Fruit fly (Drosophila melanogaster) whole organism, adult: Measurements from ENCODE around the gene CG4194.

Experiments
- CG11617 ChIP-seq: fragments of 200-800 bp; sonication (Bioruptor generic); optimal IDR thresholded peaks from 2 replicates; lab custom pipeline; 2017; ENCODE audit warnings: mild to moderate bottlenecking, missing biosample characterization, missing genetic modification reagents, missing genetic modification characterization
- CG12768 ChIP-seq: fragments of 200-800 bp; sonication (Bioruptor generic); optimal IDR thresholded peaks from 2 replicates; lab custom pipeline; 2017; ENCODE audit warnings: missing biosample characterization, missing genetic modification characterization, mild to moderate bottlenecking, moderate library complexity, missing genetic modification reagents
- CG14711 ChIP-seq: fragments of 200-800 bp; sonication (Bioruptor generic); optimal IDR thresholded peaks from 2 replicates; lab custom pipeline; 2018; ENCODE audit warnings: missing biosample characterization, mild to moderate bottlenecking, missing genetic modification characterization, moderate library complexity
- CG1620 ChIP-seq: fragments of 200-800 bp; sonication (Bioruptor generic); optimal IDR thresholded peaks from 2 replicates; lab custom pipeline; 2016; ENCODE audit warnings: missing biosample characterization, missing genetic modification characterization
- CG33017 ChIP-seq: fragments of 200-800 bp; sonication (Bioruptor generic); optimal IDR thresholded peaks from 2 replicates; lab custom pipeline; 2018; ENCODE audit warnings: missing biosample characterization, mild to moderate bottlenecking, missing genetic modification characterization, moderate library complexity
- CG5204 ChIP-seq: fragments of 200-800 bp; sonication (Bioruptor generic); optimal IDR thresholded peaks from 2 replicates; lab custom pipeline; 2016; ENCODE audit warnings: missing biosample characterization, missing genetic modification characterization
- CG7045 ChIP-seq: fragments of 200-800 bp; sonication (Bioruptor generic); optimal IDR thresholded peaks from 2 replicates; lab custom pipeline; 2017; ENCODE audit warnings: missing biosample characterization, mild to moderate bottlenecking, missing genetic modification characterization
- CG7101 ChIP-seq: fragments of 200-800 bp; sonication (Bioruptor generic); optimal IDR thresholded peaks from 2 replicates; lab custom pipeline; 2018; ENCODE audit warnings: missing biosample characterization, mild to moderate bottlenecking, missing genetic modification characterization, moderate library complexity
- Clk ChIP-seq: fragments of 200-800 bp; sonication (Bioruptor generic); optimal IDR thresholded peaks from 2 replicates; lab custom pipeline; 2017; ENCODE audit warnings: missing biosample characterization, missing genetic modification characterization
- Crg-1 ChIP-seq: fragments of 200-800 bp; sonication (Bioruptor generic); optimal IDR thresholded peaks from 2 replicates; lab custom pipeline; 2016; ENCODE audit warnings: missing biosample characterization, missing genetic modification characterization
- Hr96 ChIP-seq: fragments of 200-800 bp; sonication (Bioruptor generic); optimal IDR thresholded peaks from 2 replicates; lab custom pipeline; 2016; ENCODE audit warnings: missing biosample characterization, missing genetic modification characterization
- Mnt ChIP-seq: fragments of 200-800 bp; sonication (Bioruptor generic); optimal IDR thresholded peaks from 2 replicates; lab custom pipeline; 2016; ENCODE audit warnings: missing biosample characterization, mild to moderate bottlenecking, missing genetic modification characterization
- bab1 ChIP-seq: fragments of 200-800 bp; sonication (Bioruptor generic); optimal IDR thresholded peaks from 3 replicates; lab custom pipeline; 2019; ENCODE audit warnings: missing biosample characterization, mild to moderate bottlenecking, missing genetic modification characterization, moderate library complexity
- cic ChIP-seq: fragments of 200-800 bp; sonication (Bioruptor generic); optimal IDR thresholded peaks from 2 replicates; lab custom pipeline; 2017; ENCODE audit warnings: missing biosample characterization, mild to moderate bottlenecking, missing genetic modification characterization, moderate library complexity
- cnc ChIP-seq, 2 experiments: fragments of >200 bp; optimal IDR thresholded peaks; 2 replicates each; lab custom pipeline; 2017
- kay ChIP-seq: fragments of 200-800 bp; sonication (Bioruptor generic); peaks from one replicate; lab custom pipeline; 2016; ENCODE audit warnings: missing biosample characterization, missing genetic modification characterization, borderline replicate concordance
- ovo ChIP-seq: fragments of 200-800 bp; sonication (Bioruptor generic); optimal IDR thresholded peaks from 2 replicates; lab custom pipeline; 2016; ENCODE audit warnings: missing biosample characterization, missing genetic modification characterization
- pad ChIP-seq: fragments of 200-800 bp; sonication (Bioruptor generic); optimal IDR thresholded peaks from 3 replicates; lab custom pipeline; 2017; ENCODE audit warnings: missing biosample characterization, missing genetic modification characterization, mild to moderate bottlenecking, moderate library complexity, missing genetic modification reagents
- tj ChIP-seq: fragments of 200-800 bp; sonication (Bioruptor generic); optimal IDR thresholded peaks from 3 replicates; lab custom pipeline; 2017; ENCODE audit warnings: missing biosample characterization, mild to moderate bottlenecking, missing genetic modification characterization, moderate library complexity
- toe ChIP-seq: fragments of 200-800 bp; sonication (Bioruptor generic); optimal IDR thresholded peaks from 2 replicates; lab custom pipeline; 2016; ENCODE audit warnings: missing biosample characterization, missing genetic modification characterization

CG4194 gene

DNA sequence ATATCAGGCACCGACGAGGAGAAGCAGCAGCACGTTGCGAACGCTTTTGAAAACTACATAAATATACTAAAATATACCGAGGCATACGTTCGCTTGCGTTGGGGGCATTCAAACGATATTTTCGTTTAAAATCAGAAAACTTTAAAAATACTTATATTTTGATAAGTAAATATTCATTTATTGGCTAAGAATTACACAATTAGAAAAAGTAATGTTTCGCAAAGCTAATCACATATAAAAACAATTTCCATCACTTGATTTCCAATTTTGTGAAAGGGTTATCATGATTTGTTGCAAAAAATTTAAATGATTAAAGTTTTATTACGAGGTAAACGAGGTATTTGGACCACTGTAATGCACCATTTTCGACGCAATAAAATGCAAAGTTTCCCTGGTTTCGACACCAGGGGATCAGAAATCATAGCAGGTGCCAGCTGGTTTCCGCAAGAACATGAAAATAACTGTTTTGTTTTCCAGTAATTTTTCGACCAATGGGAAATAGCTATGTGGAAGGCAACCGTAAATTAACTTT is 7.5 kb downstream of the CG4194 start, which contains the start of gene CG4045:
Gene CG4045 (minus strand): TSS at position 55 of the 532 bp plus-strand sequence.
- TF ChIP-seq CG7101 (tag; lab: Kevin White, UChicago): peak; percentile 55
- TF ChIP-seq Hr96: no peak
- peak; percentile 79 for TF ChIP-seq bab1
- TF ChIP-seq toe: no peak
- TF ChIP-seq tj: peak; percentile 14
- TF ChIP-seq CG5204 (GFP tag; lab: Kevin White, UChicago): no peak
- no peak for TF ChIP-seq CG12768 (GFP tag; lab: Kevin White, UChicago)
- no peak for TF ChIP-seq Crg-1 (GFP tag; lab: Kevin White, UChicago)
- TF ChIP-seq ovo (GFP tag; lab: Kevin White, UChicago): peak; percentile 68
- no peak for TF ChIP-seq CG1620 (GFP tag; lab: Kevin White, UChicago)
- TF ChIP-seq CG14711 (tag; lab: Kevin White, UChicago): peak; percentile 39
- no peak for TF ChIP-seq cnc (optimal IDR thresholded peaks at IDR 0.05; lab: Kevin White, UChicago)
- peak; percentile 33 for TF ChIP-seq CG11617
- no peak for TF ChIP-seq CG7045
- no peak for TF ChIP-seq Clk
- no peak for TF ChIP-seq kay
- TF ChIP-seq pad: no peak
- TF ChIP-seq cic (GFP tag; lab: Kevin White, UChicago): no peak
- peak; percentile 26 for TF ChIP-seq Mnt
- TF ChIP-seq CG33017 (tag; lab: Kevin White, UChicago): no peak

dm6 chrX:2076412-2077357 is 8.3 kb downstream of the CG4194 start, which contains the start of gene CG4025:
Gene CG4025, plus strand, starts transcription at chrX:2076966.
- TF ChIP-seq pad (peak; percentile 99), Mnt (peak; percentile 10), ovo (GFP tag; lab: Kevin White, UChicago) (peak; percentile 56), CG1620 (GFP tag; lab: Kevin White, UChicago) (no peak)

DNA sequence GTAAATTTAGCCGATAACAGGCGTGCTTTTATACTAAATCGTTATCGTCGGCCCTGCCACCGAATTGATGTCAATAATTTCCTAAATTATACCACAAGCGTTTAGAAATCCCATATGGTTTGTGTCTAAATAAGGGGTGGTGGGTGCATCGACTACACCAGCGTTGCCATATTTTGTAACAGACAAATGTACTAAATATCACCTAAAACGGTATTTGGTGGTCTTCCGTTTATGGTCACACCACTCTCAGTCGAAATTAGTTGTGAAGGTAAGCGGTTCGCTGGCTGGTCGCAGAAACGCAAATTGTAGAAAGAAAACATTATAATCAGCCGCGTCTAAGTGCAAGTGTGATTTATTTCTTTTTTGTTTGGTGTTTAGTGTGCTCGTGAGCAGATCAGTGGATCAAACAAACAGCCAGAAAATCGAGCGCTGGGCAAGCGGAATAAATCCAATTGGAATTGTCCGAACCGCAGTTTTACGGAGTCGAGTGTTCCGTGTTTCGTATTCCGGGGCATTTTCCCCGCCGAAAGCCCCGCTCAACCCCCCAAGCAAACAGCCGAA is 12.1 kb downstream of the CG4194 start, which contains the start of the genes CG16903 and Unc-76:
Gene CG16903 (minus strand): TSS at position 39 of the 561 bp plus-strand sequence.
Gene Unc-76 (plus strand): TSS at position 244 of the 561 bp plus-strand sequence.
- TF ChIP-seq CG14711 (tag; lab: Kevin White, UChicago): peak; percentile 54
- TF ChIP-seq pad: peak; percentile 55
- TF ChIP-seq CG7045: no peak
- no peak for TF ChIP-seq toe
- no peak for TF ChIP-seq Crg-1 (GFP tag; lab: Kevin White, UChicago)
- no peak for TF ChIP-seq Hr96
- peak; percentile 73 for TF ChIP-seq CG7101 (tag; lab: Kevin White, UChicago)
- peak; percentile 94 for TF ChIP-seq bab1
- TF ChIP-seq CG12768 (GFP tag; lab: Kevin White, UChicago): no peak
- peak; percentile 90 for TF ChIP-seq Mnt
- TF ChIP-seq CG33017 (tag; lab: Kevin White, UChicago): no peak
- TF ChIP-seq CG1620 (GFP tag; lab: Kevin White, UChicago): peak; percentile 54
- TF ChIP-seq tj: peak; percentile 54
- peak; percentile 74 for TF ChIP-seq CG11617
- no peak for TF ChIP-seq CG5204 (GFP tag; lab: Kevin White, UChicago)
- peak; percentile 69 for TF ChIP-seq cic (GFP tag; lab: Kevin White, UChicago)
- peak; percentile 64 for TF ChIP-seq ovo (GFP tag; lab: Kevin White, UChicago)
- no peak for TF ChIP-seq kay

dm6 chrX:2081848-2082365 is 13.5 kb downstream of the CG4194 start:
- TF ChIP-seq Crg-1 (GFP tag; lab: Kevin White, UChicago) (no peak), toe (no peak), kay (no peak), CG7101 (tag; lab: Kevin White, UChicago) (no peak), CG33017 (tag; lab: Kevin White, UChicago) (no peak), CG11617 (no peak), Clk (no peak), pad (no peak), CG12768 (GFP tag; lab: Kevin White, UChicago) (no peak), bab1 (no peak), tj (no peak), Hr96 (no peak)

- peak; percentile 83 for TF ChIP-seq CG33017 (tag; lab: Kevin White, UChicago)
- TF ChIP-seq kay: no peak
- TF ChIP-seq Crg-1 (GFP tag; lab: Kevin White, UChicago): peak; percentile 20
- peak; percentile 39 for TF ChIP-seq CG7045
- TF ChIP-seq toe: peak; percentile 14
- TF ChIP-seq Mnt: peak; percentile 45
- no peak for TF ChIP-seq tj
- TF ChIP-seq CG14711 (tag; lab: Kevin White, UChicago): peak; percentile 85
- no peak for TF ChIP-seq Clk
- TF ChIP-seq CG5204 (GFP tag; lab: Kevin White, UChicago): no peak
- no peak for TF ChIP-seq ovo (GFP tag; lab: Kevin White, UChicago)
- TF ChIP-seq CG11617: peak; percentile 25
- peak; percentile 88 for TF ChIP-seq CG7101 (tag; lab: Kevin White, UChicago)
- TF ChIP-seq Hr96: peak; percentile 68
- peak; percentile 51 for TF ChIP-seq CG12768 (GFP tag; lab: Kevin White, UChicago)
- no peak for TF ChIP-seq cic (GFP tag; lab: Kevin White, UChicago)
- TF ChIP-seq cnc (optimal IDR thresholded peaks at IDR 0.05; lab: Kevin White, UChicago): no peak
- peak; percentile 81 for TF ChIP-seq bab1
- TF ChIP-seq CG1620 (GFP tag; lab: Kevin White, UChicago): peak; percentile 22
- peak; percentile 47 for TF ChIP-seq pad
These were observed 14.7 kb downstream of the CG4194 start for dm6 chrX:2083109-2083508.
